Fruit fly (Drosophila melanogaster) whole organism, larva: ENCODE results near the gene CG34148.

Experiments used
- noc ChIP-seq: fragments of 200-800 bp; sonication (Bioruptor generic); optimal IDR thresholded peaks from 3 replicates; lab custom pipeline; 2019; ENCODE audit warnings: missing biosample characterization, mild to moderate bottlenecking, missing genetic modification characterization, moderate library complexity

CG34148 gene

dm6 chr3R:21878473-21878872, at the start of gene CG34148:
CG34148 (minus strand) TSS chr3R:21878686.
- TF ChIP-seq noc (tag; lab: Kevin White, UChicago): no peak

- TF ChIP-seq noc (tag; lab: Kevin White, UChicago): no peak
Measured at dm6 chr3R:21928214-21928613, 49.7 kb upstream of the CG34148 start.

- TF ChIP-seq noc (tag; lab: Kevin White, UChicago): no peak
Measured at dm6 chr3R:21923742-21924141, 45.3 kb upstream of the CG34148 start.

- no peak for TF ChIP-seq noc (tag; lab: Kevin White, UChicago)
Measured at dm6 chr3R:21922674-21923323, 44.3 kb upstream of the CG34148 start.

DNA sequence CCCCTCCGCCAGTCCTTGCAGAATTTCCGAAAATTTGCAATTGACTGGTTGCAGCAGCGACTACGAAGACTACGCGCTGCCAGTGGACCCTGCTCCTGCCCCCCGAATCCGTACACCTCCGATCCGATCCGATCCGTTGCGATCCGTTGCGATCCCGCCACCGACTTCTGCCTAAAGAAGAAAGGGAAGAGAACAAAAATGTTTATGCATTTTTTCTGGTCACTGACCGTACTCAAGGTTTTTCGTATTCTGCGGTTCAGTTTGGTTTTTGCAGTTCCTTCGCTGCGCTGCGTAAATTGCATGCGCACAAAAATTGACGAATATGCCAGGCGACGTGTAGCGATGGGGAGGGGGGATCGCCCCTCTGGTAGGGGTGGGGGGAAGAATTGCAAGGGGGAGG, 43.8 kb upstream of the CG34148 start:
- TF ChIP-seq noc (tag; lab: Kevin White, UChicago): no peak

DNA sequence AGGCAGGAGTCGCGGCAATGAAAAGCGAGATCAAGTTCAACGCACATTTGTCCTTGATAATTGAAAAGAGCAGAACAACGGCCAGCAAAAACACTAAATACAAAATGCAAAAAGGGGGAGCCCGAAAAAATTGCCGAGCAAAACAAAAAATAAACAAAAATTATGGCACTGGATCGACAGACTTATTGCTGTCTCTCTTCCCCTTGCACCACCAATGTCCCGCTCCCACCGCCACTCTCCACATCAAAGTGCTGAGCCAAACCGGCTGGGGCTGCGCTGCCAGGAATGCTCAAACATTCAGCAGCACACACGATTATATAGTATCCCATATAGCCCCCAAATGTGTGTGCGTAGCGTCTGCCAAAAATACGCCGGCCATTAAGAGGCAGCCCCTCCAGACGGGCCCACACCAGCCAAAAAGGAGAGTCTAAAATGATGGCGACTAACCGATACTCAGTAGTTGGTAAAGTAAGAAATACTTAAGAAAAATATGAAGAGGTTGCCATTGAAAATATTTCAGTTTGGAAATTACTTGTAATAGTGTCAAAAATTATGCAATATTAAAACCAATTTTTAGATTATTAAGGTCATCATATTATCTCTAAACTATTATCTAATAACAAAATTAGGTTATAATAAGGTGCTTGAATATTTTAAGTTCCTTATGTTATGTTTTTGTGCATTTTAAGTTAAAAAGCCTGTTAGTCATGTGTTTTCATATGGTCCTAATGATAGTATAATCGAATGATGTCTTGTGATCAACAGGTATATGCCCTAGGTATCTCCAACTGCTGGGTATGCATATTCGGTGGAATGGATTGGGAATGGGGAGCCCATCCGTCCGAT, 43.1 kb upstream of the CG34148 start:
- TF ChIP-seq noc (tag; lab: Kevin White, UChicago): no peak

- no peak for TF ChIP-seq noc (tag; lab: Kevin White, UChicago)
Measured at dm6 chr3R:21920495-21920894, 42.0 kb upstream of the CG34148 start.

DNA sequence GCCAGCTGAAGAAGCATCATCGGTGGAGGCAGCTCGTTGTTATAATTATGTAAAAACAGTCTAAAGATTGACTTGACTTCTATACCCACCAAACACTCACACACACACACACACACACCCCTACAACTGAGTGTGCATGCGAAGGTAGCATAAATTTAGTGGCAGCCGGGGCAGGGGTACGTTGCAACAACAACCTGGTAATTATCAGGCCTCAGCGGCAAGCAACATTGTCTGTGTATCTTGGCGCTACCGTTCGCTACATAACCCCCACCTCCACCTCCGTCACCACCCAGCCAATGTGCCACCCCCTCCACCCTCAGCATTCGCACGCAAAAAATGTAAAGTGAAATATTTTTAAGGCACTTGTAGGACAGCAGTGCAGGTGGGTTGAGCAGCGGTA, 38.5 kb upstream of the CG34148 start:
- TF ChIP-seq noc (tag; lab: Kevin White, UChicago): no peak

DNA sequence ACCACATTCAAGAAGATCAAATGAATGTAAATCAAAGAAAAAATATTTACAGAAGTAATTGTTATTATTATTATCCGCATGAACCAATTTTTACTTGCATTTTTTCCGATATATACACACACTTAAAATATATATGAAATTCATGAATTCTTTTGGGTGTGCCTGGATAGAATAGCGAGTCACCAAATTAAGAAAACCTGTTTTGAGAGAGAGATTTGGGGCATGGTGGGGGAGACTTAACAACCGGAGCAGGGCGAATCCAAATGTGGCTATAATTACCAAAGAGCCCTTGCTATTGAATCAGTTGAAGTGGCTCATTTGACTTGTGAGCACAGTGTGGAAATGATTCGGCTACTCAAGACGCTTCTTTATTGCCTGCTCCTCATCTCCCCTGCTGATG, 35.0 kb upstream of the CG34148 start, which contains the start of gene Qsox2:
TSS of gene Qsox2 (plus strand) at position 301 of the 400 bp plus-strand sequence.
- no peak for TF ChIP-seq noc (tag; lab: Kevin White, UChicago)

dm6 chr3R:21911516-21911915, 33.0 kb upstream of the CG34148 start, which contains the start of gene Qsox3:
Qsox3 (plus strand) TSS chr3R:21911816.
- TF ChIP-seq noc (tag; lab: Kevin White, UChicago): no peak

DNA sequence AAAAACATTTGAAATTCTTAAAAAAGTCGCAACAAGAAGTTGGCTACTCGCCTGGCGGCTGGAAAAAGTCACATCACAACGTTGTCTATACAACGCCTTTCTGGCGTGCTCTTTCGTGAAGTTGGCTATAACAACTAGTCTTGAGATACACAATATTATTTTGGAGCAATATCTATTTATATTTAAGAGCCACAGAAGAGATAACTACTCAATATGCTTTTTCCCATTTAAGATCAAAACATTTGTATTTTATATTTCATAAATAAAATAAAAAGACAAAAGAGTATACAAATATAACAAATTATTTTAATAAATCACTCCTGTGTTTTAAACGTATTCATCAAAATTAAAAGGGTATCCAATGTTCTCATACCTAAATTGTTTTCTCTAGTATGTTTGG, 28.4 kb upstream of the CG34148 start:
- TF ChIP-seq noc (tag; lab: Kevin White, UChicago): no peak

DNA sequence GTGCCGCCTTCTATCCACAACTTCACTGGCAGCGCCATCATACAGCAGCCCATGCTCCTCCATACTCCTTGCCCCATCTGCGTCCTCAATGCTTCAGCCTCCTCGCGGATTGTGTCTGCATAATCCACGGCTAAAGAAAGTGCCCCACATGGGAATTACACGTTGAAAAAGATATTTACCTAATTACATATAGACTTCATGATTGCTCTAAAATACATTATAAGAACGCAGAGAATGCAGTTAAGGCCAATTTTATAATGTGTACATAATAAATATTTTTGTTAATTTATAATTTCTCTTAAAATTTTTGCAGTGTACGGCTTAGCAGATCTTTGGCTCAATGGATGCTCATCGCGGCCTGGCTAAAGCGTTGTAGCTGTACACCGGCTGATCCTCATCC, 27.1 kb upstream of the CG34148 start:
- TF ChIP-seq noc (tag; lab: Kevin White, UChicago): no peak

DNA sequence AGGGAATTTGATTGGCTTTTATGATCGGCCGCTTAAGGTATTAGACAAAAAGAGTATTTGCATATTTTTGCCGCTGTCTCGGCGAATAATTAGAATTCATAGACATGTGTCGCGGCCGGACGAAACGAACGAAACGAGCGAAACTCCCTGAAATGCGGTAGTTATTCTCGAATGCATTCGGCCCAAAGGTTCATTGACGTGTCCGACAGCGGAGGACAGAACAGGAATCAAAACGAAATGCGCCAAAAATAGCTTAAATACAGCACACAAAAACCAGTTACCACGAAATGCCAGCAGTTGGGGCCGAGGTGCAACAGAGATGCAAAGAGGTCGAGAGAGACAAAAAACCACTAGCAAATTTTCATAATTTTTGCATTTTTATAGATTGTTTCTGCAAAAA, 25.9 kb upstream of the CG34148 start:
- no peak for TF ChIP-seq noc (tag; lab: Kevin White, UChicago)

- TF ChIP-seq noc (tag; lab: Kevin White, UChicago): no peak
Measured at dm6 chr3R:21899170-21899575, 20.7 kb upstream of the CG34148 start.

DNA sequence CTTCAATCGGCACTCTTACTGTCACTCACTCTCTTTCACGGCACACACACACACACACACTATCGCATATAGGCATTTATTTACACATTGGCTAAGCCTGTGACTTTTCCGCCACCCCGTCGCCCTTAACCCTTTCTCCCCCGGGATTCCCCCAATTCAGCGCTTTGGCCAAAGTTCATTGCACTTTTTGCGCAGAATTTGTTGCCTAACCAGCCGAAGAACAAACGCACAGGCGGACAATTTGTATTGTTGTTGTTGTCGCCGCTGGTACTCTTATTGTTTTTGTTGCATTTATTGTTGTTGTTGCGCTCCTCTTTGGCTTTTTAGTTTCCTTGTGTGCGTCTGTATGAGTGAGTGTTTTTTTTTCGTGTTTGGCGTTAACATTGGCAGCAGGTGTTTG, 20.3 kb upstream of the CG34148 start:
- no peak for TF ChIP-seq noc (tag; lab: Kevin White, UChicago)

DNA sequence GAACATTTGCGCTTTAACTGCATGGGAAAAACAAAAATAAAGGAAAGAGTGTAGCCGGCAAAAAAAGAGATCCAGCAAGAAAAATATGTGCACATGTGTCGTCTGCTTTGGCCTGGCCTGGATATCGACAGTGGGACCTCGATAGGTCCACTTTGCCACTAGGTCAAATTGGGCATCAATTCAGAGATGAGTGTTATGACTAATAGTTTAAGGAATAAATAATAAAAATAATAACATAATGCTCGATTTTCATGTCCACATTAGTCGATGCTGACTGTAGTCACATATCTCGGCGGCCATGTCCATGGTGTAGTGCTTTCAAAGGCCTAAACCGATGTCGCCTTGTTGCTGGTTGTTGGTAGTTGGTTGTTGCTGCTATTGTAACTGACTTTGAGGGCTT, 19.1 kb upstream of the CG34148 start:
- TF ChIP-seq noc (tag; lab: Kevin White, UChicago): no peak
